Worm (Caenorhabditis elegans): ENCODE results near the gene F02D10.3.

The F02D10.3 gene

DNA sequence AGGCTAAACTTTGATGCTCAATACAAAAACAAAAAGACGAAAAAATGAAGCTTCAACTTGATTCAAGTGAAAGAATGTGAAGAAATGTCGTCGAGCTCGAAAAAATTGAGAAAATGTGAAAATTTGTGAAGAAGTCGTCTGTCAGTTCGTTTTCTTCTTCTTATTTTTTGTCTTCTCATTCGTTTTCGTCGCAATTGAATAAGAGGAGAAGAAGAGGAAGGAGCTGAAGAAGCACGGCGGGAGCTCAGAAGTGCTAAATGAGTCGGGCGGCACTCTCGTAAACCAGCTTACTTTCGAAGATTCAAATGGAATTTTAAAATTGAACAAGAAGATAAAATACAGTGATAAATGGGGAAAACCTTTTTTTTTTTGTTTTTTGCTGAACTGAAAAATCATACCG is 42.8 kb upstream of the F02D10.3 start:
- TF ChIP-seq mes-2 (tag; optimal IDR thresholded peaks at IDR 0.05; ENCODE audit: poor library complexity, severe bottlenecking) (no peak), nhr-11 (tag; optimal IDR thresholded peaks at IDR 0.05) (no peak), ceh-20 (GFP tag; IDR thresholded peaks at IDR 0.05) (no peak), fkh-10 (GFP tag; optimal IDR thresholded peaks at IDR 0.05) (peak; percentile 25), unc-62 (GFP tag; optimal IDR thresholded peaks at IDR 0.05 in 1 of 2) (peak in 1 of 2 experiments; percentile 52), unc-62 (tag; optimal IDR thresholded peaks at IDR 0.05) (no peak)

DNA sequence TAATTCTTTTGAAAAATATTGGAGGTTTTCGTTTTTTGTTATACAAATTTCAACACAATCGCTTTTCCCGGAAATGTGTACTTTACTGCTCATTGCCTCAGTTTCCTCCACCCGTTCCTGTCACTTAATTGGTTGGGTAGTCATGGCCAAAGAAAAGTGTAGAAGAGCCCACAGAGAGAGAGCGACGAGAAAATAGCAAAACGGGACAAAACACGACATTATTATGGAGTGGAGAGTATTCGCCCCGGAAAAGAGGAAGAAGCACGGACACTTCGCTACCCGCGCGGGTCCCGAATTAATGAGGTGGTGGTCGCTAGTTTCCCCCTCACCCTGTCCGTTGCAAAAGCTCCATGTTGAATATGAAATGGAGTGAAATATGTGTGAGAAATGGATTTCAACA is 41.4 kb upstream of the F02D10.3 start:
- TF ChIP-seq F44E2.7 (GFP tag; IDR thresholded peaks at IDR 0.05): no peak

DNA sequence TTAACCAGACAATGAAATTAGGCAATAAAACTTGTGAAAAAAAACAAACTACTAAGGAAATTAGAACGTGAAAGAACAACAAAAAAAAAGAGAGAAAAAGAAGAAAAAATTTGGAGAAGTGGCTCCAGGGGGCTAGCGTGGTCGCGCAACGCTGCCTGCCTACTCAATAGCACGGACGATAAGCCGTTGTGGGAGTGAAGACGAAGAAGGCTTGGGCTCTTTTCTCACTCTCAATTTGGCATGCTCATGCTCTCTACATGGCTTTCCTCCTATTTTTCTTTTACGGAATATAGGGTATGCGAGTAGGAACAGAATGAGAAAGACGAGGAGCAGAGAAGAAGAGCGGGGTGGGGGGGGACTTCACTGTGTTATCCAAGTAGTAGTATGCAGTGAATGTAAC is 39.9 kb upstream of the F02D10.3 start:
- TF ChIP-seq lsy-2 (tag; optimal IDR thresholded peaks at IDR 0.05) (peak in 1 of 2 experiments; percentile 7), fkh-10 (GFP tag; optimal IDR thresholded peaks at IDR 0.05) (peak; percentile 18), snpc-4 (tag; optimal IDR thresholded peaks at IDR 0.05) (no peak), duxl-1 (tag; optimal IDR thresholded peaks at IDR 0.05; ENCODE audit: poor library complexity) (no peak), madf-5 (GFP tag; IDR thresholded peaks at IDR 0.05) (no peak), ceh-44 (GFP tag; IDR thresholded peaks at IDR 0.05) (no peak), nhr-42 (GFP tag; IDR thresholded peaks at IDR 0.05) (no peak), hmg-1.1 (GFP tag; IDR thresholded peaks at IDR 0.05) (peak; percentile 73), lim-7 (GFP tag; IDR thresholded peaks at IDR 0.05) (no peak), ceh-82 (tag; optimal IDR thresholded peaks at IDR 0.05) (no peak), nhr-237 (tag; optimal IDR thresholded peaks at IDR 0.05) (no peak), tag-97 (GFP tag; IDR thresholded peaks at IDR 0.05) (no peak), madf-9 (GFP tag; conservative IDR thresholded peaks at IDR 0.05) (no peak), spr-3 (GFP tag; optimal IDR thresholded peaks at IDR 0.05) (no peak), ceh-20 (GFP tag; IDR thresholded peaks at IDR 0.05) (no peak), zag-1 (tag; optimal IDR thresholded peaks at IDR 0.05) (no peak), lin-15B (tag; optimal IDR thresholded peaks at IDR 0.05) (no peak), hif-1 (tag; optimal IDR thresholded peaks at IDR 0.05) (peak in 1 of 2 experiments; percentile 29), pqm-1 (tag; optimal IDR thresholded peaks at IDR 0.05) (no peak), hlh-30 (tag; optimal IDR thresholded peaks at IDR 0.05; ENCODE audit: insufficient read depth) (peak; percentile 12), ceh-32 (tag; optimal IDR thresholded peaks at IDR 0.05; ENCODE audit: poor library complexity) (no peak), mep-1 (tag; optimal IDR thresholded peaks at IDR 0.05) (peak; percentile 35), F37D6.2 (tag; optimal IDR thresholded peaks at IDR 0.05) (peak; percentile 39), ctbp-1 (GFP tag; IDR thresholded peaks at IDR 0.05) (no peak), rbr-2 (tag; optimal IDR thresholded peaks at IDR 0.05) (peak; percentile 72), F10B5.3 (tag; optimal IDR thresholded peaks at IDR 0.05) (no peak)

DNA sequence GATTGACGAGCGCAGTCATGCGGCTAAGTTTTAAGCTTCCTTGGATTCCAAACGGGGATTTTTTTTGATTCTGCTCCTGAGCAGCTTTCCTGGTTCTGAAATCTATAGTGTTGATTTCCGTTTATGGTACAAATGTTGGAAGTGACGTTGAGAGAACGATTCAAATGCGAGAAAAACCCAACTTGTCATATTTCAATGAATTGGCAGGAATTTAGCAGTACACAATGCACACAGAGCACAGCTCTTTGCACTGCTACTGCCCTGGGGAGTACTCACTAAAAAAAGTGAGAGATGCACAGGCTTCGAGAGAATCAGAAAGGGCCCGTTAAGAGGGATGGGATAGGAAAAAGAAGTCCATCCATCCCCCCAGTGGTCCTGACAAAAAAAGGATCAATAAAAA is 38.1 kb upstream of the F02D10.3 start, which contains the start of gene sad-1:
Gene sad-1, minus strand, starts transcription at position 101 of the 400 bp plus-strand sequence.
- TF ChIP-seq ceh-20 (GFP tag; IDR thresholded peaks at IDR 0.05) (no peak), hmg-1.1 (GFP tag; IDR thresholded peaks at IDR 0.05) (peak; percentile 43; the same call in 1 of the 2 replicates), spr-1 (tag; optimal IDR thresholded peaks at IDR 0.05) (no peak), ctbp-1 (GFP tag; IDR thresholded peaks at IDR 0.05) (no peak), lin-15B (tag; optimal IDR thresholded peaks at IDR 0.05) (no peak), F37D6.2 (tag; optimal IDR thresholded peaks at IDR 0.05) (no peak), php-3 (GFP tag; IDR thresholded peaks at IDR 0.05) (no peak), ztf-7 (tag; optimal IDR thresholded peaks at IDR 0.05) (no peak), ZK337.2 (GFP tag; IDR thresholded peaks at IDR 0.05) (no peak), F44E2.7 (GFP tag; IDR thresholded peaks at IDR 0.05) (no peak), gei-8 (GFP tag; optimal IDR thresholded peaks at IDR 0.05) (no peak), nhr-10 (tag; optimal IDR thresholded peaks at IDR 0.05) (no peak), unc-62 (GFP tag; optimal IDR thresholded peaks at IDR 0.05 in 1 of 2) (no peak), unc-62 (tag; optimal IDR thresholded peaks at IDR 0.05) (no peak), aha-1 (tag) (peak; percentile 53), nhr-48 (tag; optimal IDR thresholded peaks at IDR 0.05) (no peak), dmd-9 (GFP tag; IDR thresholded peaks at IDR 0.05) (0 out of 2 replicates have a peak, but pooled peaks have one; percentile 40), nhr-28 (tag; optimal IDR thresholded peaks at IDR 0.05) (no peak)
